Fruit fly (Drosophila melanogaster) ovary, adult (tissue): ENCODE measurements around the gene CG43203.

Source experiments
- CG17801 ChIP-seq: fragments of 200-800 bp; optimal IDR thresholded peaks from 2 replicates; lab custom pipeline; 2019; ENCODE audit warnings: missing biosample characterization, mild to moderate bottlenecking, missing genetic modification characterization, moderate library complexity; ENCODE audit not compliant: partially characterized antibody

CG43203 gene

DNA sequence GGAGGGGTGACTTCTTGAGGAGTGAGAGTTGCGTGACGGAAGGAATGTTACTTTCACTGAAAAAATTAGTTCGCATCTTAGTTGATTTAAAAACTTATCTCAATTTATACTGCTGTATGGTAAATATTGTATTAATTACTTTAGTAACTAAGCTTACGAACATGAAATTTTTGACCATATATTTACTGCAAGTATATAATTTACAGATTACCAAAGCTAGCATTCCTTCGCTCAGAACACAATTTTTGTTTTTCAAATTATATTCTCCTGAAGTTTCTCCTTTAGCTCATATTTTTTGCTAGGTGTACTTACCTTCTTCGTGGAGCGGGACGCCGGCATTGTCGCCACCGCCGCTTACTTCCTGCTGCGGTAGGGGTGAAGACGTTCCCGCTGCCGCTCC lies 16.8 kb downstream of the CG43203 start:
- TF ChIP-seq CG17801 (GFP tag; lab: Kevin White, UChicago), result no peak

- no peak for TF ChIP-seq CG17801 (GFP tag; lab: Kevin White, UChicago)
These were observed 20.8 kb downstream of the CG43203 start, which contains the start of gene CG3581 for dm6 chr3R:19374689-19375088. Gene CG3581 (minus strand): TSS chr3R:19374789.

DNA sequence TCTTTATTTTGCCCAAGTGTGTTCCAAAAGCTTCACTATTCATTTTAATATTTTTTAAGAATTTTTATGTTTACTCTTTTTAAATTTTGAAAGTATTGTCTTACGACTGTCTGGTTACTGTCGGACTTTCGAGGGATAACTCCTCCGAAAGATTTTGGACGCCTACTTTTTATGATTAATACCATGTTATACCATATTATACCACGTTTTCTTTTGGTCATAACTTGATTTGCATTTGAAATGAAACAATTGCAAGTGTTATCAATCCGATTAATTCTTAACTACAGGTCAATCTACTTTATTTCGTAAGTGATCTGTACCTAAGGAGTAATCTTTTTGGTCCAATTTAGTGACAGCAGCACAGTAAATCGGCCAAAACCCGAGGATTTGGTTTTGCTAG lies 22.1 kb downstream of the CG43203 start, which contains the start of gene CG31404:
Gene CG31404 (minus strand): TSS at position 101 of the 400 bp plus-strand sequence.
- no peak for TF ChIP-seq CG17801 (GFP tag; lab: Kevin White, UChicago)

DNA sequence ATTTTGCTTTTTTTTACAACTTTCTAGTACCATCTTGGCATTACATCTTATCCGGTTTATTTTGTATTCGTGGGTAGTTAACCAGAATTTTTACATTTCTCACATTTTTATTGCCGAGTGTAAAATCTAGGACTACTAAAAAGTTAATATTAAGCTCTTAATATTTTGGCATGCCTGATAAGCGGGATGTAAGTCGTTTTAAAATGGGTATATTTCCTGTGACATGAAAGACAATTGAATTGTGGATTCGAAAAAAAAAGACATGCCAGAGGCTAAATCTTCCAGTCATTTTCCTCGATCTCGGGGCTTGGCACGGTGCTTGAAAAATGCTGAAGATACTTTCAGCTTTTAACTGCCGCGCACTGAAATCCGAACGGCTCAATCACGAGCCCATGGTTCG lies 23.3 kb downstream of the CG43203 start, which contains the start of gene CG31245:
Gene CG31245 (minus strand): TSS at position 101 of the 400 bp plus-strand sequence.
- no peak for TF ChIP-seq CG17801 (GFP tag; lab: Kevin White, UChicago)

DNA sequence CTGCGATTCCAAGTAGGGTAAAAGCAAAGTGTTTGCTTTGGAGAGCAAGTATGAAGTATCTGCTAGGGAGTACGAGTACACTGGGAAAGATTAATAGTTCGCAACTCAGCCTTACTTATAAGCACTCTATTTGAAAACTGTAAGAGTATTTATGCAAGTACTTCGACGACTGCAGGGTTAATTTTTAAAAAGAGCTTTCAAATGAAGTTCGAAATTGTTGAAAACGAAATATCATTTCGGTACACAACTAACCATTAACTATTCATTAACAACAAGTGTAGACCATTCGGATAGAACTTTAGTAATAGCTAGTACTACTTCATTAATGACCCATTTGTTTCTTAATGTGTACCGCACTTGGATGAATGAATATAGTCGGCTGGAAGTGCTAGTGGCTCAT lies 29.4 kb downstream of the CG43203 start:
- TF ChIP-seq CG17801 (GFP tag; lab: Kevin White, UChicago), result no peak

- no peak for TF ChIP-seq CG17801 (GFP tag; lab: Kevin White, UChicago)
These were observed 33.8 kb downstream of the CG43203 start, which contains the start of gene CG3734 for dm6 chr3R:19387608-19388007. Gene CG3734 (plus strand): TSS chr3R:19387861.

DNA sequence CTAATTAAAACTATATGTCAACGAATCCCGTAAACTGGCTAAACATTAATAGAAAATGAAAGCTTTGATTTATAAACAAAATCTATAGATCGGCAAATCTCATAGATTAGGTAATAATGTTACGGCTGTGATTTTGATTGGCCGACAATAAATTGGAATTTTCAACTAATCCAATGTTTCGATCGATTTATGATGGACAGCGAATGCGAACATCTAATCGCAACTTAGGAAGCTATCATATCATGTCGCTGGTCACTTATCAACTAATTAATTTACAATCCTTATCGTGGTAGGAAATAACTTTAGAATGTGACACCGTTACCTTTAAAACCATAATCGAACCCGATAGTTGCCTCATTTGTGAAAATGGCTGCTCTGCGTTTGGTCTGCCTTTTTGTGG lies 36.1 kb downstream of the CG43203 start, which contains the start of gene CG18493:
Gene CG18493 (plus strand): TSS at position 352 of the 400 bp plus-strand sequence.
- TF ChIP-seq CG17801 (GFP tag; lab: Kevin White, UChicago), result no peak

DNA sequence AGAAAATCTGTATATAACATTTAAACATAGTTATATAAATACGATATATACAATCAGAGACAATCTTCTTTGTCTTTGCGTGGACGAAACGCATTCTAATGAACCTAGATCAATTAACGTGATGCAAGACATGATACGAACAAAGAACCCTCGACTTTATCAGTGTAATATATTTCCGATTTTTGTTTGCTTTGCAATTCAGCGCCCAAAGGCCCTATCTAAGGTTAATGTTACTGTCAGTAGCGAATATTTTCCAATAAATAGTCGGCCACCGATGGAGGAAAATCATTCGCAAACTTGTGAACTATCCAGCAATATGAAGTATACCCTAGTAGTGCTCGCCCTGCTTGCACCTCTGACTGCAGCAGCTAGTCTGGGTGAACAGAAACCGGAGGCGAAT lies 39.2 kb downstream of the CG43203 start, which contains the start of gene CG3739:
Gene CG3739 (plus strand): TSS at position 301 of the 400 bp plus-strand sequence.
- no peak for TF ChIP-seq CG17801 (GFP tag; lab: Kevin White, UChicago)

DNA sequence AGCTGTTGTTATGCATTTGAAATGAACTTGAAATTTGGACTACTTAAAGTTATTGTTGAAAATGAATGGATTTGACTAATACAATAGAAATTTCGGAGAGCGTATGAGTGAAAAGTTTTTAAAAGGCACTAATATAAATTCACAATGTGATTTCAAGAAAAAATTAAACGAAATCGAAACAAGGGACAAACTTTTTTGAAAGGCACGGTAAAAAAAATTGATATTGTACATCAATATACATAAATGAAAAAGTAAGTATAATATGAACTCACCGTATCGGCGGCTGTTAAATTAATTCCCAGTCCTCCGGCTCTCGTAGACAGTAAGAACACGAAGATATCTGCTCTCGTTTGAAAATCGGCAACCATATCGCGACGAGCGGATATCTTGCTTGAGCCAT lies 44.6 kb downstream of the CG43203 start, which contains the start of gene CG31244:
Gene CG31244 (minus strand): TSS at position 101 of the 400 bp plus-strand sequence.
- TF ChIP-seq CG17801 (GFP tag; lab: Kevin White, UChicago), result no peak

DNA sequence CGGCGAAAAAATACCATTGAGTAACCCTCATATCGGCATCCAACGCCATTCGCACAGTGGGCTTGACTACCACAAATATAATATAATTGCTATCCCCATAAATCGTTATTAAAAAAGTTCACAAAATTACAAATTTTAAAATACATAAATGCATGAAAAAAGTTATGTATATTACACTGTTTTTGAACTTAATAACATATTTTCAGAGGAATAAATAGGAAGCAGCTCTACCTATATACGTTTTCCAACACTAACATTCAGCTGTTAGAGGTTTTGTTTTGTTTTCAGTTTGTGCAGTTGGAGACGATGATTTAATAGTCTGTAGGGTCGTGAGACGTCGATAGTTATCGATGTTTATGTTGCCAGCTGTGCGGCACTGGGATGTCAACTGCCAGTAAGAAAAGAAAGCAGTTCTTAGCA lies 49.3 kb downstream of the CG43203 start, which contains the start of the genes Ino80 and Aptx:
Gene Ino80 (minus strand): TSS at position 58 of the 420 bp plus-strand sequence.
Gene Aptx (plus strand): TSS at position 360 of the 420 bp plus-strand sequence.
- TF ChIP-seq CG17801 (GFP tag; lab: Kevin White, UChicago), result peak; percentile 93

DNA sequence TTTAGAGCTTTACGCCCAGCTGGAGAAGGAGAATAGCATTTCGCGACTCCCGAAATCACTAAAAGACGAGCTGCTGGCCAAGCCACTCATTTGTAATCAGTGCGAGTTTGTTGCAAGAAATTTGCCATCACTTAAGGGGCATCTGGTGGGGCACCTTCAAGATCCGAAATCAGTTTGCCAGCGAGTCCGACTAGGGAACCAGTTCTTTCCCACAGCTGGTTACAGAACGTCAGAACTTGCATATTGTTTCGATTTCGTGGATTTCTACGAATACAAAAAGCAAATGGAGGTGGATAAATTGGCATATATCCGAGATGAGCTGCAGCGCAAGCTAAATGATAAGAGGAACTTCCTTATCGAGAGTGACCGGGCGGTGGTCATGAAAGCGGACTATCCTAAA lies 50.4 kb downstream of the CG43203 start:
- no peak for TF ChIP-seq CG17801 (GFP tag; lab: Kevin White, UChicago)
